Fruit fly (Drosophila melanogaster): ENCODE measurements around the gene CG14710.
A peak's percentile ranks its signal among the peaks of the same experiment; 100 is the strongest.

The CG14710 gene

dm6 chr3R:11615415-11616104 is 4.3 kb upstream of the CG14710 start:
- TF ChIP-seq E2f2 (GFP tag; IDR thresholded peaks at IDR 0.05) (no peak), HmgZ (tag; optimal IDR thresholded peaks at IDR 0.05) (no peak), her (GFP tag; optimal IDR thresholded peaks at IDR 0.05) (no peak), BtbVII (GFP tag; optimal IDR thresholded peaks at IDR 0.05) (no peak), Fer3 (tag; optimal IDR thresholded peaks at IDR 0.05) (no peak), CG10565 (GFP tag; optimal IDR thresholded peaks at IDR 0.05) (no peak), CG2712 (tag; optimal IDR thresholded peaks at IDR 0.05) (no peak), tll (GFP tag; optimal IDR thresholded peaks at IDR 0.05) (peak in 1 of 2 experiments; percentile 46), C15 (GFP tag; IDR thresholded peaks at IDR 0.05) (no peak), E2f1 (GFP tag; IDR thresholded peaks at IDR 0.05) (no peak), Opbp (GFP tag; IDR thresholded peaks at IDR 0.05; ENCODE audit: partially characterized antibody) (0 out of 3 replicates have a peak, but pooled peaks have one; percentile 28), Hmx (GFP tag; optimal IDR thresholded peaks at IDR 0.05) (no peak), gsb (GFP tag; IDR thresholded peaks at IDR 0.05) (no peak), CG12942 (GFP tag; optimal IDR thresholded peaks at IDR 0.05) (no peak), CG33557 (GFP tag; optimal IDR thresholded peaks at IDR 0.05) (no peak), Neu2 (GFP tag; optimal IDR thresholded peaks at IDR 0.05; ENCODE audit: borderline replicate concordance) (no peak), CG4854 (GFP tag; optimal IDR thresholded peaks at IDR 0.05) (no peak), D19A (tag; optimal IDR thresholded peaks at IDR 0.05) (no peak), scrt (GFP tag; optimal IDR thresholded peaks at IDR 0.05) (no peak), CG15479 (GFP tag; optimal IDR thresholded peaks at IDR 0.05) (no peak), Vsx1 (GFP tag; optimal IDR thresholded peaks at IDR 0.05) (no peak), nerfin-1 (tag; optimal IDR thresholded peaks at IDR 0.05) (peak; percentile 91), sisA (GFP tag; IDR thresholded peaks at IDR 0.05) (no peak), Awh (GFP tag; IDR thresholded peaks at IDR 0.05) (0 out of 2 replicates have a peak, but pooled peaks have one; percentile 16), CG8478 (optimal IDR thresholded peaks at IDR 0.05) (peak; percentile 1), Kr (GFP tag; optimal IDR thresholded peaks at IDR 0.05) (peak; percentile 14), sim (GFP tag; IDR thresholded peaks at IDR 0.05) (no peak), CG17829 (tag; optimal IDR thresholded peaks at IDR 0.05) (no peak), pros (GFP tag; optimal IDR thresholded peaks at IDR 0.05) (peak; percentile 69)

- TF ChIP-seq Hr51 (GFP tag; optimal IDR thresholded peaks at IDR 0.05): no peak
- TF ChIP-seq sima (GFP tag; optimal IDR thresholded peaks at IDR 0.05): no peak
- TF ChIP-seq B-H2 (GFP tag; optimal IDR thresholded peaks at IDR 0.05): no peak
- 0 out of 2 replicates have a peak, but pooled peaks have one; percentile 9 for TF ChIP-seq Drgx (GFP tag; IDR thresholded peaks at IDR 0.05)
- no peak for TF ChIP-seq abd-A (tag; optimal IDR thresholded peaks at IDR 0.05)
- no peak for TF ChIP-seq Lim3 (GFP tag; IDR thresholded peaks at IDR 0.05)
- no peak for TF ChIP-seq tll (GFP tag; optimal IDR thresholded peaks at IDR 0.05)
- TF ChIP-seq CG9215 (GFP tag; IDR thresholded peaks at IDR 0.05): no peak
- TF ChIP-seq CG6175 (GFP tag; IDR thresholded peaks at IDR 0.05): no peak
- no peak for TF ChIP-seq CG5180 (GFP tag; optimal IDR thresholded peaks at IDR 0.05)
- TF ChIP-seq bbx (GFP tag; IDR thresholded peaks at IDR 0.05; ENCODE audit: partially characterized antibody): no peak
- no peak for TF ChIP-seq maf-S (GFP tag; optimal IDR thresholded peaks at IDR 0.05)
- peak in 1 of 2 experiments; percentile 17 for TF ChIP-seq bsh (GFP tag; optimal IDR thresholded peaks at IDR 0.05)
- peak; percentile 11 for TF ChIP-seq CG11504 (tag; optimal IDR thresholded peaks at IDR 0.05)
Observed at dm6 chr3R:11616219-11616618, 3.7 kb upstream of the CG14710 start.
